Fruit fly (Drosophila melanogaster) S2 (cell line): Measurements from ENCODE around the gene Sap30.

Experiments
- CG8478 ChIP-seq: fragments of >200 bp; optimal IDR thresholded peaks from 2 replicates; lab custom pipeline; 2018
- CTCF ChIP-seq, 2 experiments: fragments of >200 bp; optimal IDR thresholded peaks; 2 replicates each; lab custom pipeline; 2018

DNA sequence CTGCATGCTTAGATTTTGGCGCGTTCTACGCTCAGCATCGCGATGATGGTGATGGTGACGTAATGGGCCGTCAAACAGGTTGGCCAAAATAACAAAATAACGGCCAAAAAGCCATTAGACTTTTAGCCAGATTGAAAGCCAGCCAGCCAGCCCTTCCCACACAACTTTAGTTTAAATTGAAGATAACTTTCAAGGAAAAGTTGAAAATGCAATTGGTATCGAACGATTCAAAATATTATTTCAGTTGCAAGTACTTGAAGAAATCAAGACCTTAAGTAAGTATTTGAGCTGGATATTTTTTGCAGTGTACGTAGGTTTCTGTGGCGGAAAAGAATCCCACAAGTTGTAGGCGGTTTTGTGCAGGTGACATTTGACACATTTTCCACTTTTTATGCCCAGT lies 6.0 kb upstream of the Sap30 start:
- no peak for TF ChIP-seq CG8478 (lab: Kevin White, UChicago)
- TF ChIP-seq CTCF (optimal IDR thresholded peaks at IDR 0.05; lab: Kevin White, UChicago): no peak
